Worm (Caenorhabditis elegans) whole organism, L2 larva: ENCODE data around the gene bmy-1.

Experiments
- C34F6.9 ChIP-seq: fragments of 150-350 bp; optimal IDR thresholded peaks from 2 replicates; lab custom pipeline; 2014; ENCODE audit warnings: missing biosample characterization, missing genetic modification characterization
- F13H6.1 ChIP-seq: sonication (generic microtip); optimal IDR thresholded peaks from 2 replicates; lab custom pipeline; 2016; ENCODE audit warnings: missing genetic modification characterization, missing compliant biosample characterization
- R02D3.7 ChIP-seq: fragments of 150-350 bp; optimal IDR thresholded peaks from 2 replicates; lab custom pipeline; 2014; ENCODE audit warnings: missing biosample characterization, missing genetic modification characterization
- Y55F3AM.14 ChIP-seq: fragments of 200-800 bp; sonication (Bioruptor generic); optimal IDR thresholded peaks from 2 replicates; lab custom pipeline; 2018; ENCODE audit warnings: mild to moderate bottlenecking, missing genetic modification characterization, missing compliant biosample characterization
- ama-1 ChIP-seq: fragments of 150-350 bp; optimal IDR thresholded peaks from 2 replicates; lab custom pipeline; 2018; ENCODE audit warnings: inconsistent platforms
- ceh-16 ChIP-seq: fragments of 150-350 bp; optimal IDR thresholded peaks from 2 replicates; lab custom pipeline; 2014; ENCODE audit warnings: missing biosample characterization, missing genetic modification characterization
- crh-2 ChIP-seq: sonication (generic microtip); optimal IDR thresholded peaks from 2 replicates; lab custom pipeline; 2017; ENCODE audit warnings: missing biosample characterization, missing genetic modification characterization
- dmd-4 ChIP-seq: sonication (generic microtip); optimal IDR thresholded peaks from 2 replicates; lab custom pipeline; 2017; ENCODE audit warnings: missing biosample characterization, missing genetic modification characterization
- egl-27 ChIP-seq: sonication (generic microtip); optimal IDR thresholded peaks from 3 replicates; lab custom pipeline; 2017; ENCODE audit warnings: missing biosample characterization, missing genetic modification reagents, missing genetic modification characterization
- elt-1 ChIP-seq: fragments of 150-350 bp; optimal IDR thresholded peaks from 2 replicates; lab custom pipeline; 2014; ENCODE audit warnings: missing biosample characterization, missing genetic modification characterization
- elt-3 ChIP-seq: sonication (generic microtip); optimal IDR thresholded peaks from 2 replicates; lab custom pipeline; 2017; ENCODE audit warnings: missing biosample characterization, missing genetic modification characterization
- fos-1 ChIP-seq: fragments of 150-350 bp; optimal IDR thresholded peaks from 2 replicates; lab custom pipeline; 2014; ENCODE audit warnings: missing biosample characterization, missing genetic modification characterization
- gmeb-1 ChIP-seq: fragments of 150-350 bp; optimal IDR thresholded peaks from 2 replicates; lab custom pipeline; 2014; ENCODE audit warnings: missing biosample characterization, missing genetic modification characterization
- lin-11 ChIP-seq: fragments of 150-350 bp; sonication (generic microtip); optimal IDR thresholded peaks from 2 replicates; lab custom pipeline; 2014; ENCODE audit warnings: missing biosample characterization, missing genetic modification characterization, inconsistent platforms, mixed read lengths
- lin-13 ChIP-seq: fragments of 150-350 bp; optimal IDR thresholded peaks from 2 replicates; lab custom pipeline; 2014; ENCODE audit warnings: missing biosample characterization, missing genetic modification reagents, missing genetic modification characterization
- lin-39 ChIP-seq: fragments of 150-350 bp; optimal IDR thresholded peaks from 2 replicates; lab custom pipeline; 2014; ENCODE audit warnings: missing biosample characterization, missing genetic modification reagents, missing genetic modification characterization
- lsy-2 ChIP-seq, 2 experiments: fragments of 150-350 bp in 1 of 2; sonication (generic microtip) in 1 of 2; optimal IDR thresholded peaks; 2 replicates each; lab custom pipeline; 2014 to 2017; ENCODE audit warnings: missing biosample characterization in 2 of 2, missing genetic modification characterization in 2 of 2
- mab-5 ChIP-seq: fragments of 150-350 bp; optimal IDR thresholded peaks from 2 replicates; lab custom pipeline; 2014; ENCODE audit warnings: missing biosample characterization, missing genetic modification characterization
- nhr-10 ChIP-seq: sonication (generic microtip); optimal IDR thresholded peaks from 2 replicates; lab custom pipeline; 2017; ENCODE audit warnings: missing biosample characterization, missing genetic modification characterization
- nhr-11 ChIP-seq: fragments of 150-350 bp; optimal IDR thresholded peaks from 2 replicates; lab custom pipeline; 2014; ENCODE audit warnings: missing biosample characterization, missing genetic modification characterization
- nhr-12 ChIP-seq: fragments of 150-350 bp; optimal IDR thresholded peaks from 2 replicates; lab custom pipeline; 2014; ENCODE audit warnings: missing biosample characterization, missing genetic modification characterization
- nhr-129 ChIP-seq: fragments of 150-350 bp; optimal IDR thresholded peaks from 2 replicates; lab custom pipeline; 2014; ENCODE audit warnings: missing biosample characterization, missing genetic modification characterization
- nhr-21 ChIP-seq: fragments of 150-350 bp; optimal IDR thresholded peaks from 2 replicates; lab custom pipeline; 2014; ENCODE audit warnings: missing biosample characterization, missing genetic modification characterization
- nhr-237 ChIP-seq: fragments of 150-350 bp; optimal IDR thresholded peaks from 2 replicates; lab custom pipeline; 2014; ENCODE audit warnings: missing biosample characterization, missing genetic modification characterization
- nhr-25 ChIP-seq: fragments of 150-350 bp; sonication (generic microtip); optimal IDR thresholded peaks from 3 replicates; lab custom pipeline; 2014; ENCODE audit warnings: missing biosample characterization, missing genetic modification characterization
- nhr-6 ChIP-seq: fragments of 150-350 bp; optimal IDR thresholded peaks from 2 replicates; lab custom pipeline; 2014; ENCODE audit warnings: missing biosample characterization, missing genetic modification characterization
- nhr-77 ChIP-seq: fragments of 150-350 bp; optimal IDR thresholded peaks from 2 replicates; lab custom pipeline; 2014; ENCODE audit warnings: missing biosample characterization, missing genetic modification characterization
- peb-1 ChIP-seq: fragments of 150-350 bp; optimal IDR thresholded peaks from 2 replicates; lab custom pipeline; 2014; ENCODE audit warnings: missing biosample characterization, missing genetic modification characterization
- sem-4 ChIP-seq: fragments of 150-350 bp; optimal IDR thresholded peaks from 2 replicates; lab custom pipeline; 2014; ENCODE audit warnings: missing biosample characterization, missing genetic modification reagents, missing genetic modification characterization
- skn-1 ChIP-seq: sonication (generic microtip); optimal IDR thresholded peaks from 2 replicates; lab custom pipeline; 2017; ENCODE audit warnings: missing biosample characterization, missing genetic modification characterization
- sma-3 ChIP-seq: sonication (generic microtip); optimal IDR thresholded peaks from 2 replicates; lab custom pipeline; 2016; ENCODE audit warnings: missing genetic modification reagents, missing genetic modification characterization, missing compliant biosample characterization
- unc-39 ChIP-seq: fragments of 150-350 bp; optimal IDR thresholded peaks from 2 replicates; lab custom pipeline; 2014; ENCODE audit warnings: missing biosample characterization, missing genetic modification characterization
- unc-55 ChIP-seq: fragments of 150-350 bp; sonication (generic microtip); optimal IDR thresholded peaks from 3 replicates; lab custom pipeline; 2014; ENCODE audit warnings: missing biosample characterization, missing genetic modification reagents, missing genetic modification characterization
- unc-62 ChIP-seq: fragments of 150-350 bp; optimal IDR thresholded peaks from 2 replicates; lab custom pipeline; 2014; ENCODE audit warnings: missing biosample characterization, missing genetic modification reagents, missing genetic modification characterization
- zag-1 ChIP-seq: fragments of 150-350 bp; optimal IDR thresholded peaks from 2 replicates; lab custom pipeline; 2014; ENCODE audit warnings: missing biosample characterization, missing genetic modification characterization
- ztf-11 ChIP-seq: sonication (generic microtip); optimal IDR thresholded peaks from 2 replicates; lab custom pipeline; 2017; ENCODE audit warnings: missing biosample characterization, missing genetic modification characterization
- ztf-4 ChIP-seq: fragments of 150-350 bp; optimal IDR thresholded peaks from 2 replicates; lab custom pipeline; 2014; ENCODE audit warnings: missing biosample characterization, missing genetic modification characterization

bmy-1 gene

DNA sequence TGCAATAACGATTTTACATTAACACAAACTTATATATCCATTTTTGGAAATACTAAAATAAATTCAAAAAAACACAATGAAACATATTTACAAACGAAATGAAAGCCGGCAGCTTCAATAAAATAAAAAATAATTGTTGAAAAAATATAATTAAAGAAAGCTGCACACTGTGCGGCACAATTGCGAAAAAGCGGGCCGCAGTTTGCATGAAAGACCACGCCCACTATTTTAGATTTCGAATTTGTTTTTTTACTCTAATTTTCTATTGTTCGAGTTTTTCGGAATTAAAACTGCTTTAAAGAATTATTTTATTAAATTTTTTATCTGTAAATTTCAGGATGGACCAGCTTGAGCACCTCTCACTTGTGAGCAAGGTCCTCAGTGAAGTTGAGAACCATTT, 40.7 kb downstream of the bmy-1 start, which contains the start of gene mog-5:
Gene mog-5 (plus strand): TSS at position 338 of the 400 bp plus-strand sequence.
- TF ChIP-seq nhr-6 (tag; lab: Kevin White, UChicago): no peak
- no peak for TF ChIP-seq nhr-129
- peak; percentile 57 for TF ChIP-seq gmeb-1 (tag; lab: Kevin White, UChicago)
- no peak for TF ChIP-seq nhr-25 (tag; lab: Kevin White, UChicago)
- TF ChIP-seq lsy-2 (tag; optimal IDR thresholded peaks at IDR 0.05; lab: Kevin White, UChicago): no peak
- no peak for TF ChIP-seq R02D3.7
- no peak for TF ChIP-seq F13H6.1 (tag; lab: Kevin White, UChicago)
- TF ChIP-seq nhr-21 (tag; lab: Kevin White, UChicago): no peak
- TF ChIP-seq zag-1: no peak
- TF ChIP-seq skn-1: no peak
- no peak for TF ChIP-seq crh-2 (tag; lab: Kevin White, UChicago)
- TF ChIP-seq ama-1 (lab: Kevin White, UChicago): no peak
- no peak for TF ChIP-seq nhr-10 (tag; lab: Kevin White, UChicago)
- no peak for TF ChIP-seq sma-3 (GFP tag; lab: Kevin White, UChicago)
- TF ChIP-seq unc-55: peak; percentile 45
- TF ChIP-seq unc-62 (GFP tag; lab: Kevin White, UChicago): no peak
- no peak for TF ChIP-seq Y55F3AM.14
- TF ChIP-seq fos-1 (tag; lab: Kevin White, UChicago): no peak
- TF ChIP-seq mab-5 (tag; lab: Kevin White, UChicago): no peak
- TF ChIP-seq elt-1 (tag; lab: Kevin White, UChicago): no peak
- TF ChIP-seq ztf-4 (tag; lab: Kevin White, UChicago): no peak
- no peak for TF ChIP-seq nhr-237 (tag; lab: Kevin White, UChicago)
- TF ChIP-seq sem-4 (tag; lab: Kevin White, UChicago): peak; percentile 12
- no peak for TF ChIP-seq ztf-11 (tag; lab: Kevin White, UChicago)
- TF ChIP-seq lin-13: no peak
- TF ChIP-seq C34F6.9 (tag; lab: Kevin White, UChicago): peak; percentile 8
- no peak for TF ChIP-seq nhr-77
- TF ChIP-seq ceh-16: no peak
- TF ChIP-seq nhr-11: no peak

DNA sequence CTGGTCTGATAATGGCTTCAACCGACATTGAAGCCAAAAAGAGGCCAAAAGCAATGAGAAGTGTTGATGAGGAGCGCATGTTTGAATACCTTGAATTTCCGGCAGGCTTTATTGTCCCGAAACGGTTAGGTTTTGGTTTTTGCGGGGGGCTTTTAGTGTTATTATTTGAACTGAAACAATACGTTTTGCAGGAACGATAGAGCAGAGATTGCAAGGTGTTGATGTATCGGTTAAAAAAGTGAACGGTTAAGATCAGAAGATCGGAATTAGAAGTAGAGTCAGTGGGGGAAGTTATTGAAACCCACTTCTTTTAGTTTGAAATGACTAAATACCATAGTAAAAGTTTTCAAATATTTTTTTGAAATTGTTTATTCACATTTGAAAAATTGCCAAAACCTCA, 49.1 kb downstream of the bmy-1 start, which contains the start of gene clec-141:
Gene clec-141 (minus strand): TSS at position 101 of the 400 bp plus-strand sequence.
- TF ChIP-seq R02D3.7 (no peak), dmd-4 (tag; lab: Kevin White, UChicago) (no peak), lin-39 (tag; lab: Kevin White, UChicago) (no peak), lin-13 (no peak), unc-39 (tag; lab: Kevin White, UChicago) (no peak)
- TF ChIP-seq, all 48 proteins: peak for 0

DNA sequence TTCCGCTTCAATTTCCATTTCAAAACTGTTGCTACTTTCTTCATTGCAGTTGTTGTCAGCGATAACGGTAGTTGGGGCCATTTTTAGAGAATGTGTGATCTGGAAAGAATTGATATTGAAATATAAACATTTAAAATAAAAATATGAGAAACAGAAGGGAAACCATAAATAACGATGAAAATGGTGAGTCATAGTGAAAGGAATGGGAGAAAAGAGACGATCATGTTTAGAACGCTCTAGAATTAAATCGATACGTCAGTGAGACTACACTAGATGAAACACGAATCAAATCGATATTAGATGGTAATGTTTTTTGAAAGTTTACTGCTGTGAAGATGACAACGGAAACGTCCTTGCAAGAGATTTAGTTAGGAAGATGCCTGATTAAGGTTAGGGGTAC, 50.4 kb downstream of the bmy-1 start, which contains the start of the genes EEED8.12 and EEED8.4:
Gene EEED8.12 (minus strand): TSS at position 101 of the 400 bp plus-strand sequence.
Gene EEED8.4 (plus strand): TSS at position 396 of the 400 bp plus-strand sequence.
- TF ChIP-seq nhr-10 (tag; lab: Kevin White, UChicago): no peak
- TF ChIP-seq lin-13: no peak
- no peak for TF ChIP-seq elt-3 (tag; lab: Kevin White, UChicago)
- no peak for TF ChIP-seq peb-1 (tag; lab: Kevin White, UChicago)
- no peak for TF ChIP-seq nhr-6 (tag; lab: Kevin White, UChicago)
- TF ChIP-seq lin-11 (tag; lab: Kevin White, UChicago): no peak
- TF ChIP-seq egl-27: no peak
- no peak for TF ChIP-seq nhr-12
- TF ChIP-seq lin-39 (tag; lab: Kevin White, UChicago): no peak
- no peak for TF ChIP-seq nhr-21 (tag; lab: Kevin White, UChicago)
- TF ChIP-seq skn-1: no peak
- no peak for TF ChIP-seq ztf-4 (tag; lab: Kevin White, UChicago)
- TF ChIP-seq gmeb-1 (tag; lab: Kevin White, UChicago): no peak
- no peak for TF ChIP-seq C34F6.9 (tag; lab: Kevin White, UChicago)
- TF ChIP-seq F13H6.1 (tag; lab: Kevin White, UChicago): no peak
